Worm (Caenorhabditis elegans): Measurements from ENCODE around the gene F38A6.5.

F38A6.5 gene

ce11 chrV:20773647-20774046 is at the start of gene F38A6.5:
Gene F38A6.5, minus strand, starts transcription at chrV:20773747.
- no peak for TF ChIP-seq him-1 (tag; optimal IDR thresholded peaks at IDR 0.05)
- TF ChIP-seq dao-5 (tag; optimal IDR thresholded peaks at IDR 0.05) = no peak
- TF ChIP-seq W03F9.2 (tag; optimal IDR thresholded peaks at IDR 0.05) = no peak

- TF ChIP-seq dao-5 (tag; optimal IDR thresholded peaks at IDR 0.05) (no peak), him-1 (tag; optimal IDR thresholded peaks at IDR 0.05) (no peak), W03F9.2 (tag; optimal IDR thresholded peaks at IDR 0.05) (no peak)
Observed at ce11 chrV:20820033-20820432, 46.5 kb upstream of the F38A6.5 start, which contains the start of gene T03D8.6. Gene T03D8.6, minus strand, starts transcription at chrV:20820330.

ce11 chrV:20815842-20816241 is 42.3 kb upstream of the F38A6.5 start, which contains the start of gene sshk-1:
Gene sshk-1, plus strand, starts transcription at chrV:20816142.
- TF ChIP-seq dao-5 (tag; optimal IDR thresholded peaks at IDR 0.05) (no peak), W03F9.2 (tag; optimal IDR thresholded peaks at IDR 0.05) (no peak), him-1 (tag; optimal IDR thresholded peaks at IDR 0.05) (no peak)

- TF ChIP-seq W03F9.2 (tag; optimal IDR thresholded peaks at IDR 0.05) (no peak), him-1 (tag; optimal IDR thresholded peaks at IDR 0.05) (no peak), dao-5 (tag; optimal IDR thresholded peaks at IDR 0.05) (no peak)
Observed at ce11 chrV:20814424-20814823, 40.9 kb upstream of the F38A6.5 start, which contains the start of gene Y44A6D.7. Gene Y44A6D.7, plus strand, starts transcription at chrV:20814724.

ce11 chrV:20813646-20814045 is 40.1 kb upstream of the F38A6.5 start:
- no peak for TF ChIP-seq him-1 (tag; optimal IDR thresholded peaks at IDR 0.05)
- TF ChIP-seq W03F9.2 (tag; optimal IDR thresholded peaks at IDR 0.05) = no peak
- TF ChIP-seq dao-5 (tag; optimal IDR thresholded peaks at IDR 0.05) = no peak

- no peak for TF ChIP-seq dao-5 (tag; optimal IDR thresholded peaks at IDR 0.05)
- no peak for TF ChIP-seq him-1 (tag; optimal IDR thresholded peaks at IDR 0.05)
- TF ChIP-seq W03F9.2 (tag; optimal IDR thresholded peaks at IDR 0.05) = no peak
Observed at ce11 chrV:20807038-20807437, 33.5 kb upstream of the F38A6.5 start, which contains the start of gene Y44A6D.6. Gene Y44A6D.6, plus strand, starts transcription at chrV:20807338.

ce11 chrV:20802906-20803305 is 29.4 kb upstream of the F38A6.5 start, which contains the start of gene Y44A6D.5:
Gene Y44A6D.5, minus strand, starts transcription at chrV:20803006.
- no peak for TF ChIP-seq him-1 (tag; optimal IDR thresholded peaks at IDR 0.05)
- no peak for TF ChIP-seq W03F9.2 (tag; optimal IDR thresholded peaks at IDR 0.05)
- TF ChIP-seq dao-5 (tag; optimal IDR thresholded peaks at IDR 0.05) = no peak

- TF ChIP-seq W03F9.2 (tag; optimal IDR thresholded peaks at IDR 0.05) (no peak), dao-5 (tag; optimal IDR thresholded peaks at IDR 0.05) (no peak), him-1 (tag; optimal IDR thresholded peaks at IDR 0.05) (no peak)
Observed at ce11 chrV:20797918-20798317, 24.4 kb upstream of the F38A6.5 start, which contains the start of gene sdf-9. Gene sdf-9, plus strand, starts transcription at chrV:20798218.

- TF ChIP-seq dao-5 (tag; optimal IDR thresholded peaks at IDR 0.05) (no peak), W03F9.2 (tag; optimal IDR thresholded peaks at IDR 0.05) (no peak), him-1 (tag; optimal IDR thresholded peaks at IDR 0.05) (no peak)
Observed at ce11 chrV:20793761-20794160, 20.2 kb upstream of the F38A6.5 start.

ce11 chrV:20792371-20792890 is 18.9 kb upstream of the F38A6.5 start, which contains the start of gene Y44A6D.3:
Gene Y44A6D.3, minus strand, starts transcription at chrV:20792421.
- no peak for TF ChIP-seq W03F9.2 (tag; optimal IDR thresholded peaks at IDR 0.05)
- TF ChIP-seq dao-5 (tag; optimal IDR thresholded peaks at IDR 0.05) = no peak
- no peak for TF ChIP-seq him-1 (tag; optimal IDR thresholded peaks at IDR 0.05)

- no peak for TF ChIP-seq W03F9.2 (tag; optimal IDR thresholded peaks at IDR 0.05)
- TF ChIP-seq him-1 (tag; optimal IDR thresholded peaks at IDR 0.05) = no peak
- no peak for TF ChIP-seq dao-5 (tag; optimal IDR thresholded peaks at IDR 0.05)
Observed at ce11 chrV:20790616-20791015, 17.1 kb upstream of the F38A6.5 start.

ce11 chrV:20790011-20790410 is 16.5 kb upstream of the F38A6.5 start, which contains the start of gene Y44A6D.1:
Gene Y44A6D.1, minus strand, starts transcription at chrV:20790033.
- TF ChIP-seq dao-5 (tag; optimal IDR thresholded peaks at IDR 0.05) (no peak), him-1 (tag; optimal IDR thresholded peaks at IDR 0.05) (no peak), W03F9.2 (tag; optimal IDR thresholded peaks at IDR 0.05) (no peak)

ce11 chrV:20789105-20789504 is 15.6 kb upstream of the F38A6.5 start, which contains the start of gene tpan-1:
Gene tpan-1, plus strand, starts transcription at chrV:20789502.
- no peak for TF ChIP-seq W03F9.2 (tag; optimal IDR thresholded peaks at IDR 0.05)
- no peak for TF ChIP-seq dao-5 (tag; optimal IDR thresholded peaks at IDR 0.05)
- TF ChIP-seq him-1 (tag; optimal IDR thresholded peaks at IDR 0.05) = peak; percentile 94

ce11 chrV:20785848-20786225 is 12.3 kb upstream of the F38A6.5 start:
- TF ChIP-seq dao-5 (tag; optimal IDR thresholded peaks at IDR 0.05) = no peak
- no peak for TF ChIP-seq W03F9.2 (tag; optimal IDR thresholded peaks at IDR 0.05)
- TF ChIP-seq him-1 (tag; optimal IDR thresholded peaks at IDR 0.05) = no peak

All from whole organism, L4/young adult.